Worm (Caenorhabditis elegans) whole organism, L2 larva: ENCODE measurements around the gene ttll-4.

ENCODE experiments used
- ZK546.5 ChIP-seq: sonication (generic microtip); optimal IDR thresholded peaks from 2 replicates; lab custom pipeline; 2017; ENCODE audit warnings: missing biosample characterization, missing genetic modification characterization
- dmd-4 ChIP-seq: sonication (generic microtip); optimal IDR thresholded peaks from 2 replicates; lab custom pipeline; 2017; ENCODE audit warnings: missing biosample characterization, missing genetic modification characterization
- elt-1 ChIP-seq: fragments of 150-350 bp; optimal IDR thresholded peaks from 2 replicates; lab custom pipeline; 2014; ENCODE audit warnings: missing biosample characterization, missing genetic modification characterization
- fos-1 ChIP-seq: fragments of 150-350 bp; optimal IDR thresholded peaks from 2 replicates; lab custom pipeline; 2014; ENCODE audit warnings: missing biosample characterization, missing genetic modification characterization
- nhr-11 ChIP-seq: fragments of 150-350 bp; optimal IDR thresholded peaks from 2 replicates; lab custom pipeline; 2014; ENCODE audit warnings: missing biosample characterization, missing genetic modification characterization
- nhr-12 ChIP-seq: fragments of 150-350 bp; optimal IDR thresholded peaks from 2 replicates; lab custom pipeline; 2014; ENCODE audit warnings: missing biosample characterization, missing genetic modification characterization
- nhr-237 ChIP-seq: fragments of 150-350 bp; optimal IDR thresholded peaks from 2 replicates; lab custom pipeline; 2014; ENCODE audit warnings: missing biosample characterization, missing genetic modification characterization
- nhr-77 ChIP-seq: fragments of 150-350 bp; optimal IDR thresholded peaks from 2 replicates; lab custom pipeline; 2014; ENCODE audit warnings: missing biosample characterization, missing genetic modification characterization
- unc-62 ChIP-seq: fragments of 150-350 bp; optimal IDR thresholded peaks from 2 replicates; lab custom pipeline; 2014; ENCODE audit warnings: missing biosample characterization, missing genetic modification reagents, missing genetic modification characterization

DNA sequence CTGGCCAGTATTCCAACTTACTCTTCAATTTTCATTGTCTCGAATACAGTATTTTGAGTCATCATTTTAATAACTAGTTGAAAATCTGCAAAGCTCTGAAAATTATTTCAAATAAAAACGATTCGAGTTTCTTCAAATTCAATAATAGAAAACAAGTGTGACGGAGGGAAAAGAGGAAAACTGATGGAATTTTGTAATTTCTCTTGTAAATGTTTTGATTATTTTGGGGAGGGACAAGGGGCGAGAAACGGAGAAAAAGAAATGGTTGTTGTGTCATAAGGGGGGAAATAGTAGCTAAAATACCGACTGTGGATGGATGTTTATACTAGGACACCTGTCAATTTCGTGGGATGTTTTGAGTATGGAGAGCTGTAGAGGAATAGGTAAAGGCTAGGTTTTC is 45.8 kb upstream of the ttll-4 start, which contains the start of gene T16G12.9:
- TF ChIP-seq nhr-11 (tag; lab: Kevin White, UChicago) (no peak), unc-62 (GFP tag; lab: Kevin White, UChicago) (no peak), elt-1 (tag; lab: Kevin White, UChicago) (no peak), nhr-12 (tag; lab: Kevin White, UChicago) (no peak), dmd-4 (tag; lab: Kevin White, UChicago) (no peak), fos-1 (no peak), ZK546.5 (tag; lab: Kevin White, UChicago) (no peak), nhr-77 (tag; lab: Kevin White, UChicago) (no peak), nhr-237 (tag; lab: Kevin White, UChicago) (no peak)
